Worm (Caenorhabditis elegans) whole organism, early embryonic: ENCODE measurements around the gene cest-8.

Source experiments
- F13C5.2 ChIP-seq: sonication (generic microtip); optimal IDR thresholded peaks from 2 replicates; lab custom pipeline; 2017; ENCODE audit warnings: mild to moderate bottlenecking, missing genetic modification characterization, inconsistent platforms, missing compliant biosample characterization
- ama-1 ChIP-seq: fragments of 150-350 bp; optimal IDR thresholded peaks from 2 replicates; lab custom pipeline; 2014
- ets-7 ChIP-seq: sonication (generic microtip); optimal IDR thresholded peaks from 2 replicates; lab custom pipeline; 2016; ENCODE audit warnings: missing genotype, missing genetic modification characterization, missing compliant biosample characterization
- flt-1 ChIP-seq: fragments of 200-800 bp; sonication (Bioruptor generic); IDR thresholded peaks from 2 replicates; pipeline ENCODE4 v1.3.6; 2022; ENCODE audit warnings: missing genetic modification characterization, missing compliant biosample characterization
- hnd-1 ChIP-seq: sonication (generic microtip); optimal IDR thresholded peaks from 2 replicates; lab custom pipeline; 2016; ENCODE audit warnings: missing genetic modification characterization, missing compliant biosample characterization
- pes-1 ChIP-seq: fragments of 200-800 bp; sonication (Bioruptor generic); IDR thresholded peaks from 2 replicates; pipeline ENCODE4 v1.3.6; 2022; ENCODE audit warnings: missing genetic modification reagents, missing genetic modification characterization, missing compliant biosample characterization
- sea-1 ChIP-seq: fragments of 200-800 bp; sonication (Bioruptor generic); conservative IDR thresholded peaks from 2 replicates; pipeline ENCODE4 v1.3.6; 2022; ENCODE audit warnings: missing genetic modification characterization, missing compliant biosample characterization
- tbx-37 ChIP-seq: fragments of 200-800 bp; sonication (Bioruptor generic); conservative IDR thresholded peaks from 2 replicates; pipeline ENCODE4 v1.3.6; 2022; ENCODE audit warnings: missing genetic modification reagents, missing genetic modification characterization, missing compliant biosample characterization
- tra-4 ChIP-seq: sonication (generic microtip); optimal IDR thresholded peaks from 2 replicates; lab custom pipeline; 2017; ENCODE audit warnings: missing genetic modification characterization, missing compliant biosample characterization

ce11 chrX:12185847-12186559 is 33.5 kb upstream of the cest-8 start:
- TF ChIP-seq ama-1 (lab: Kevin White, UChicago) (no peak), pes-1 (GFP tag; lab: Robert Waterston, UW) (no peak), hnd-1 (no peak), sea-1 (GFP tag; lab: Robert Waterston, UW) (no peak), ets-7 (tag; lab: Kevin White, UChicago) (no peak), tra-4 (tag; lab: Kevin White, UChicago) (no peak), flt-1 (no peak), tbx-37 (GFP tag; lab: Robert Waterston, UW) (no peak), F13C5.2 (tag; lab: Kevin White, UChicago) (no peak)
